Worm (Caenorhabditis elegans) whole organism, young adult: ENCODE measurements around the gene sun-1.

Source experiments
- B0336.3 ChIP-seq: fragments of 200-800 bp; sonication (Bioruptor generic); IDR thresholded peaks from 2 replicates; pipeline ENCODE4 v1.3.6; 2022; ENCODE audit warnings: missing genetic modification characterization, missing compliant biosample characterization
- C17E4.6 ChIP-seq: fragments of 200-800 bp; sonication (Bioruptor generic); IDR thresholded peaks from 2 replicates; pipeline ENCODE4 v1.3.6; 2022; ENCODE audit warnings: missing genetic modification reagents, missing genetic modification characterization, missing compliant biosample characterization
- F37B4.10 ChIP-seq: fragments of 200-800 bp; sonication (Bioruptor generic); IDR thresholded peaks from 2 replicates; pipeline ENCODE4 v1.3.6; 2022; ENCODE audit warnings: missing genetic modification characterization, missing compliant biosample characterization
- F49E8.2 ChIP-seq: sonication (generic microtip); optimal IDR thresholded peaks from 3 replicates; lab custom pipeline; 2017; ENCODE audit warnings: missing genetic modification characterization, mild to moderate bottlenecking, missing compliant biosample characterization, antibody characterized with exemption, moderate library complexity; ENCODE audit not compliant: insufficient read depth
- F57C9.4 ChIP-seq: sonication (generic microtip); optimal IDR thresholded peaks from 2 replicates; lab custom pipeline; 2017; ENCODE audit warnings: mild to moderate bottlenecking, missing genetic modification characterization, missing compliant biosample characterization
- Y56A3A.18 ChIP-seq: fragments of 200-800 bp; sonication (Bioruptor generic); IDR thresholded peaks from 2 replicates; pipeline ENCODE4 v1.3.6; 2022; ENCODE audit warnings: missing genetic modification reagents, missing genetic modification characterization, missing compliant biosample characterization
- ama-1 ChIP-seq, 3 experiments: fragments of 150-350 bp in 1 of 3; sonication (generic microtip) in 2 of 3; optimal IDR thresholded peaks; 2 replicates each; lab custom pipeline; 2014 to 2018; ENCODE audit warnings: missing biosample characterization in 2 of 3, missing genetic modification characterization in 2 of 3, missing genetic modification reagents in 2 of 3
- aptf-2 ChIP-seq: fragments of 200-800 bp; sonication (Bioruptor generic); conservative IDR thresholded peaks from 2 replicates; pipeline ENCODE4 v1.3.6; 2022; ENCODE audit warnings: missing genetic modification reagents, missing genetic modification characterization, missing compliant biosample characterization
- athp-1 ChIP-seq: sonication (generic microtip); optimal IDR thresholded peaks from 2 replicates; lab custom pipeline; 2017; ENCODE audit warnings: mild to moderate bottlenecking, missing genetic modification characterization, missing compliant biosample characterization
- attf-3 ChIP-seq: fragments of 200-800 bp; sonication (Bioruptor generic); conservative IDR thresholded peaks from 2 replicates; pipeline ENCODE4 v1.3.6; 2022; ENCODE audit warnings: missing genetic modification reagents, missing genetic modification characterization, missing compliant biosample characterization
- bed-1 ChIP-seq: fragments of 200-800 bp; sonication (Bioruptor generic); IDR thresholded peaks from 2 replicates; pipeline ENCODE4 v1.3.6; 2022; ENCODE audit warnings: missing genetic modification reagents, missing genetic modification characterization, missing compliant biosample characterization
- cebp-1 ChIP-seq, 2 experiments: fragments of 200-800 bp in 1 of 2; sonication (Bioruptor generic) in 1 of 2; sonication (generic microtip) in 1 of 2; IDR thresholded peaks in 1 of 2; optimal IDR thresholded peaks in 1 of 2; 2 replicates each; pipeline versions ENCODE4 v1.3.6 to Lab custom; 2017 to 2022; ENCODE audit warnings: missing compliant biosample characterization in 2 of 2, missing genetic modification characterization in 2 of 2, mild to moderate bottlenecking in 1 of 2, missing genetic modification reagents in 1 of 2, moderate library complexity in 1 of 2
- ceh-27 ChIP-seq: fragments of 200-800 bp; sonication (Bioruptor generic); optimal IDR thresholded peaks from 2 replicates; lab custom pipeline; 2018; ENCODE audit warnings: mild to moderate bottlenecking, missing genetic modification characterization, moderate library complexity, missing compliant biosample characterization
- ceh-58 ChIP-seq: fragments of 200-800 bp; sonication (Bioruptor generic); IDR thresholded peaks from 2 replicates; pipeline ENCODE4 v1.3.6; 2022; ENCODE audit warnings: missing genetic modification characterization, missing compliant biosample characterization
- die-1 ChIP-seq: sonication (generic microtip); optimal IDR thresholded peaks from 2 replicates; lab custom pipeline; 2016; ENCODE audit warnings: missing genotype, mild to moderate bottlenecking, missing genetic modification characterization, missing compliant biosample characterization
- egrh-3 ChIP-seq: fragments of 200-800 bp; sonication (Bioruptor generic); IDR thresholded peaks from 2 replicates; pipeline ENCODE4 v1.3.6; 2022; ENCODE audit warnings: missing genetic modification reagents, missing genetic modification characterization, missing compliant biosample characterization
- hmg-20 ChIP-seq: fragments of 200-800 bp; sonication (Bioruptor generic); IDR thresholded peaks from 2 replicates; pipeline ENCODE4 v1.3.6; 2022; ENCODE audit warnings: missing genetic modification reagents, missing genetic modification characterization, missing compliant biosample characterization
- lin-26 ChIP-seq: fragments of 200-800 bp; sonication (Bioruptor generic); IDR thresholded peaks from 2 replicates; pipeline ENCODE4 v1.3.6; 2022; ENCODE audit warnings: missing genetic modification reagents, missing genetic modification characterization, missing compliant biosample characterization
- lin-40 ChIP-seq: sonication (generic microtip); optimal IDR thresholded peaks from 2 replicates; lab custom pipeline; 2016; ENCODE audit warnings: missing genetic modification characterization, mild to moderate bottlenecking, missing compliant biosample characterization, missing genotype, missing genetic modification reagents
- lsy-27 ChIP-seq: sonication (generic microtip); optimal IDR thresholded peaks from 2 replicates; lab custom pipeline; 2017; ENCODE audit warnings: missing genetic modification characterization, mild to moderate bottlenecking, missing compliant biosample characterization, antibody characterized with exemption, missing genotype, borderline replicate concordance; ENCODE audit not compliant: insufficient read depth
- nfyb-1 ChIP-seq: fragments of 200-800 bp; sonication (Bioruptor generic); IDR thresholded peaks from 2 replicates; pipeline ENCODE4 v1.3.6; 2022; ENCODE audit warnings: missing genetic modification reagents, missing genetic modification characterization, missing compliant biosample characterization
- nhr-179 ChIP-seq: sonication (generic microtip); optimal IDR thresholded peaks from 2 replicates; lab custom pipeline; 2016; ENCODE audit warnings: mild to moderate bottlenecking, missing genetic modification characterization, missing compliant biosample characterization
- nhr-90 ChIP-seq: sonication (generic microtip); optimal IDR thresholded peaks from 2 replicates; lab custom pipeline; 2016; ENCODE audit warnings: missing genotype, mild to moderate bottlenecking, missing genetic modification characterization, missing compliant biosample characterization
- rpc-1 ChIP-seq, 2 experiments: fragments of 150-350 bp in 1 of 2; sonication (generic microtip) in 1 of 2; optimal IDR thresholded peaks; 2 replicates each; lab custom pipeline; 2014 to 2018; ENCODE audit warnings: missing biosample characterization in 1 of 2, missing genetic modification characterization in 1 of 2, missing genetic modification reagents in 1 of 2, missing genotype in 1 of 2
- zfh-2 ChIP-seq: fragments of 200-800 bp; sonication (Bioruptor generic); conservative IDR thresholded peaks from 2 replicates; pipeline ENCODE4 v1.3.6; 2022; ENCODE audit warnings: missing genetic modification reagents, missing genetic modification characterization, missing compliant biosample characterization

The sun-1 gene

DNA sequence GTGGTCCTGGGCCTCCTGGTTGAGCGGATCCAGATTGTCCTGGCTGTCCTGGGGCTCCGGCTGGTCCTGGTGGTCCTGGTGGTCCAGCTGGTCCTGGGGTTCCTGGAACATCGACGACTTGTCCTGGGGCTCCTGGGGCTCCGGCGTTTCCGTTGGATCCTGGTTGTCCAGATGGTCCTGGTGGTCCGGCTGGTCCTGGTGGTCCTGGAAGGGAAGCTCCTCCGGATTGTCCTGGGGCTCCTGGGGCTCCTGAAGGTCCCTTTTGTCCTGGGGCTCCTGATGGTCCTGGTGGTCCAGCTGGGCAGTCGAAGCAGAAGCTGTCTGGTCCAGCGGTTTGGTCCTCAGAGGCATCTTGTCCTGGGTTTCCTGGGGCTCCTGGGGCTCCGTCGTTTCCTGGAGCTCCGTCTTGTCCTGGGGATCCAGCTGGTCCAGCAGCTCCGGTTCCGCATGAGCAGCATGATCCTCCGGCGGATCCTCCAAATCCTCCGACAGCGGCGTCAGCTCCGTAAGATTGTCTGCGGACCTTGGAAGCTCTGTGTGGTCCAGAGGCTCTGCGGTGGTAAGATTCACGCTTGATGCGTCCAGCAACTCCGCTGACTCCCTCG, 8.0 kb upstream of the sun-1 start:
- TF ChIP-seq egrh-3 (GFP tag; lab: Robert Waterston, UW) (peak; percentile 92), lin-26 (0 out of 2 replicates have a peak, but pooled peaks have one; percentile 52)
- TF ChIP-seq, all 124 proteins: peak for 2; not testable (repeated sequence) for 122

DNA sequence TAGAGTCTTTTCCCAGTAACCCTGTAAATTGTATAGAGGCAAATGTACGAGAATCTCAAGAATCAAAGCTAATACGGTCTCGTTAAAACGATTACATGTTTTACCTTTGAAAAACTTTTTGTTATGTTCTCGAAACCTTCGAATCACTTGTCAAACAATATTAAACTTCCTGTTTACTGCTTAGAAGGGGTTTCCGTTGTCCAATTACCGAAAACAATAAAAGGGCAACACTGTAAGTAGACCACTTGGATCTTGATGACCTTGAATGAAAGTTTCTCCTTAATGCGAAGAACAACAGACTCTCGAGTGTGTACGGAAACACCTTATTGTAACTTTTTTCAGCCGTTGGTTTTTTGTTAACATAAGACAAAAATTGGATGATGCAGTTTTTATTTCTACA, 7.3 kb upstream of the sun-1 start:
- no peak for TF ChIP-seq rpc-1 (optimal IDR thresholded peaks at IDR 0.05; lab: Kevin White, UChicago)
- no peak for TF ChIP-seq rpc-1 (tag; optimal IDR thresholded peaks at IDR 0.05; lab: Kevin White, UChicago)
- peak; percentile 0 for TF ChIP-seq lin-40
- peak; percentile 34 for TF ChIP-seq ceh-27 (GFP tag; lab: Kevin White, UChicago)

DNA sequence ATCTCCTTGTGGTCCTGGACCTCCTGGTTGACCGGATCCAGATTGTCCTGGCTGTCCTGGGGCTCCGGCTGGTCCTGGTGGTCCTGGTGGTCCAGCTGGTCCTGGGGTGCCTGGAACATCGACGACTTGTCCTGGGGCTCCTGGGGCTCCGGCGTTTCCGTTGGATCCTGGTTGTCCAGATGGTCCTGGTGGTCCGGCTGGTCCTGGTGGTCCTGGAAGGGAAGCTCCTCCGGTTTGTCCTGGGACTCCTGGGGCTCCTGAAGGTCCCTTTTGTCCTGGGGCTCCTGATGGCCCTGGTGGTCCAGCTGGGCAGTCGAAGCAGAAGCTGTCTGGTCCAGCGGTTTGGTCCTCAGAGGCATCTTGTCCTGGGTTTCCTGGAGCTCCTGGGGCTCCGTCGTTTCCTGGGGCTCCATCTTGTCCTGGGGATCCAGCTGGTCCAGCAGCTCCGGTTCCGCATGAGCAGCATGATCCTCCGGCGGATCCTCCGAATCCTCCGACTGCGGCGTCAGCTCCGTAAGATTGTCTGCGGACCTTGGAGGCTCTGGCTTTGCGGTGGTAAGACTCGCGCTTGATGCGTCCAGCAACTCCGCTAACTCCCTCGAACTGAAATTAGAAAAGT, 5.2 kb upstream of the sun-1 start:
- TF ChIP-seq zfh-2 (GFP tag; lab: Robert Waterston, UW), result peak; percentile 56; the same call in 1 of the 2 replicates
- TF ChIP-seq egrh-3 (GFP tag; lab: Robert Waterston, UW), result peak; percentile 93

DNA sequence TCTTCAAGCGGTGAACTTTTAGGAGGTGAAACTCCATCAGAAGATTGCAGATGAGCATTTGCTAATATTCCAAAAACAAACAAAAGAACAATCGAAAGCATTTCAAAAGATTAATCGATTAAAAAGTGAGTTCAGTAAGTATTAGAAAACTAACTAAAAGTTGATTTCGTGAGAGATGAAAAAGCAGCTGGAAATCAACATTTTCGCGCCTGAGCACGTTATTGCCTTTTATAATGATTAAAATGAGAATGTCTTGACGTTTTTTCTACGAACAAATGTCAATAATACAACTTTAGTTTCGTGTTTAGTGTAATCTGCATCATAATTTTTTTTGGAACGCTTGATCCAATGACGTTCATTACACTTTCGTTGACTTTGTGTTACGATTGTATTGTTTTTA, 4.5 kb upstream of the sun-1 start, which contains the start of gene F57B1.9:
Gene F57B1.9, minus strand, starts transcription at position 101 of the 400 bp plus-strand sequence.
- TF ChIP-seq Y56A3A.18 (GFP tag; lab: Robert Waterston, UW) (no peak), lsy-27 (tag; lab: Kevin White, UChicago) (no peak), ama-1 (optimal IDR thresholded peaks at IDR 0.05; lab: Kevin White, UChicago) (no peak), ama-1 (GFP tag; optimal IDR thresholded peaks at IDR 0.05; lab: Kevin White, UChicago) (no peak), rpc-1 (optimal IDR thresholded peaks at IDR 0.05; lab: Kevin White, UChicago) (no peak), rpc-1 (tag; optimal IDR thresholded peaks at IDR 0.05; lab: Kevin White, UChicago) (no peak)

DNA sequence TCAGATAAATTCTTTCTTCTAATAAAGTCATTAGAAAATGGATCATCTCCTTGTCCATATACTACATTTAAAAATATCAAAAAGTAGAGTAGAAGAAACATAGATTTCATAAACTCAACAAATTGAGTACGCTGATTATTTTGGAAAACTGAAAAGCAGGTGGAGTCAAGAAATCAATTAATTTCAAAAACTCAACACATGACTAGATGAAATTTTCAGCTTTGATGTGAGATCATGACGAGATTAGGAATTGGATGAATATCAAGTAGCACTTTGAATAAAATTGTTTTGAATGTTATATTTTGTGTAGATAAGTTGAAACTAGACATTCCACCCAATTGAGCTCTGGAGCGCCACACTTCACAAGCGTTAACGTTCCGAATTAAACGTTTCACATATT, 2.2 kb upstream of the sun-1 start, which contains the start of gene F57B1.1:
Gene F57B1.1, minus strand, starts transcription at position 101 of the 400 bp plus-strand sequence.
- TF ChIP-seq die-1 (tag; lab: Kevin White, UChicago) (no peak), cebp-1 (GFP tag; IDR thresholded peaks at IDR 0.05; lab: Robert Waterston, UW) (no peak), cebp-1 (tag; optimal IDR thresholded peaks at IDR 0.05; lab: Kevin White, UChicago) (no peak)

DNA sequence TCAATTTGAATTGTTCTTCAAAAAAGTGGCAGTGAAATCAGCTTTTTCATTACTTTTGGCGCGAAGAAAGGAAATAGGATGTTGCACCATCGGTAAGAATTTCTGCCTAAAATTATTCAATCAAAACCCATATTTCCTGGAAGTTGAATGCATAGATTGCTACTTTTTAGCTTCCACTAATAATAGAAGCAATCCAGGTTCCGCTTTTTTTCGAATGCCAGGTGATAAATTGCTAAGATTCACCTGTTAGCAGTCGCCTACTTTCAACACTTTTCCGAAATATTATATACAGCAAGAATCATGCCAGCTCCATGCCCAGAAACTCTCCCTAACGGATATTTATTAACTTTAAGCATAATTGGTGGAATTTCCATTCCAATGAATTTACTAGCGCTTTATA, 8.0 kb downstream of the sun-1 start, which contains the start of gene sri-6:
Gene sri-6, plus strand, starts transcription at position 301 of the 400 bp plus-strand sequence.
- TF ChIP-seq aptf-2 (GFP tag; lab: Robert Waterston, UW), result no peak
- TF ChIP-seq B0336.3 (GFP tag; lab: Robert Waterston, UW), result no peak
- TF ChIP-seq athp-1, result no peak
- TF ChIP-seq attf-3, result no peak
- TF ChIP-seq hmg-20 (GFP tag; lab: Robert Waterston, UW), result no peak
- TF ChIP-seq nhr-179, result no peak
- TF ChIP-seq bed-1, result no peak
- TF ChIP-seq F37B4.10 (GFP tag; lab: Robert Waterston, UW), result no peak
- TF ChIP-seq nfyb-1, result no peak
- no peak for TF ChIP-seq F57C9.4
- no peak for TF ChIP-seq C17E4.6
- no peak for TF ChIP-seq F49E8.2
- TF ChIP-seq nhr-90 (tag; lab: Kevin White, UChicago), result no peak
- TF ChIP-seq ceh-58, result no peak
- TF ChIP-seq, all 124 proteins: peak for 0
